Worm (Caenorhabditis elegans): ENCODE results near the gene srg-3.

srg-3 gene

DNA sequence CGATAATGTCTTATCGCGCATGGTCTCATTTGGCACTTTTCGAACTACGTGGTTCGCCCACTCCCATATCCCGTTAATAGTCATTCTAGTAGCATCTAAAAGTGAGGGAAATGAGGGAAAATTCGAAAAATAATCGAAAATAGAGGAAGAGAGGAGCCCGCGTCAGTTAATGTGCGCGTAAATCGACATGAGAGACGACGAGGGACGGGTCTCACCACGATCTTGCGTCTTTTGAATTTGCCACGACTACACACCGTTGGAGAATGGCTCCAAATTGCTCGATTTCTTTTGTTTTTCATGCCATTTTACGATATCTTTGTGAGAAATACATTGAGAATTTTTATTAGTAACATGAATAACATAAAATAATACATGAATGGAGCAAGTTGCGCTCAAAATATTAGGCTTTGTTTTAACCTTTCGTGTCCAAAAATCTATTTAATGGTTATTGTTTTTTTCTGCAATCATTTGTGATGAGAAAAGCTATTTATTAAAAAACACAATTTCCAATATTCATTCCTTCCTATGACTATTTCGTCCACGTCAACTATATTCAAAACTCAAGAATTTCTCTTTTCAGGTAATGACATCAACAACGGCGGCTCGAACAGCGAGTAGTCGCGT is 22.0 kb downstream of the srg-3 start, which contains the start of the genes gen-1 and stt-3:
TSS of gene gen-1 (minus strand) at position 95 of the 624 bp plus-strand sequence.
TSS of gene stt-3 (plus strand) at position 574 of the 624 bp plus-strand sequence.
- no peak for TF ChIP-seq nhr-67 (tag; optimal IDR thresholded peaks at IDR 0.05)
- TF ChIP-seq lin-39 (tag; optimal IDR thresholded peaks at IDR 0.05), result peak; percentile 69
- no peak for TF ChIP-seq sea-2 (GFP tag; optimal IDR thresholded peaks at IDR 0.05)
- TF ChIP-seq egl-27 (tag; optimal IDR thresholded peaks at IDR 0.05), result no peak
- no peak for TF ChIP-seq ceh-9 (tag; optimal IDR thresholded peaks at IDR 0.05)
- TF ChIP-seq nhr-25 (tag; optimal IDR thresholded peaks at IDR 0.05), result no peak
- no peak for TF ChIP-seq nhr-12 (tag; optimal IDR thresholded peaks at IDR 0.05)
- no peak for TF ChIP-seq pqm-1 (tag; optimal IDR thresholded peaks at IDR 0.05)
- no peak for TF ChIP-seq elt-3 (tag; optimal IDR thresholded peaks at IDR 0.05)
- TF ChIP-seq tbx-2 (tag; optimal IDR thresholded peaks at IDR 0.05), result no peak
- peak; percentile 62 for TF ChIP-seq lin-15B (tag; optimal IDR thresholded peaks at IDR 0.05)
- no peak for TF ChIP-seq nhr-43 (tag; optimal IDR thresholded peaks at IDR 0.05; ENCODE audit: poor library complexity, severe bottlenecking)
- no peak for TF ChIP-seq pha-4 (tag; optimal IDR thresholded peaks at IDR 0.05)
- TF ChIP-seq nhr-237 (tag; optimal IDR thresholded peaks at IDR 0.05), result no peak
- no peak for TF ChIP-seq ztf-11 (tag; optimal IDR thresholded peaks at IDR 0.05)
- TF ChIP-seq R02D3.7 (tag; optimal IDR thresholded peaks at IDR 0.05), result peak; percentile 80
- TF ChIP-seq snpc-4 (tag; optimal IDR thresholded peaks at IDR 0.05), result no peak
- TF ChIP-seq nfya-1 (tag; optimal IDR thresholded peaks at IDR 0.05; ENCODE audit: insufficient read depth), result no peak
- TF ChIP-seq elt-2 (tag; optimal IDR thresholded peaks at IDR 0.05), result peak; percentile 12
- TF ChIP-seq lsy-12 (tag; optimal IDR thresholded peaks at IDR 0.05), result no peak
- no peak for TF ChIP-seq ztf-4 (tag; optimal IDR thresholded peaks at IDR 0.05)
- no peak for TF ChIP-seq unc-62 (GFP tag; optimal IDR thresholded peaks at IDR 0.05)
- no peak for TF ChIP-seq nhr-23 (tag; optimal IDR thresholded peaks at IDR 0.05)
- no peak for TF ChIP-seq mml-1 (tag; optimal IDR thresholded peaks at IDR 0.05)
- TF ChIP-seq mdl-1 (tag; optimal IDR thresholded peaks at IDR 0.05), result no peak
- no peak for TF ChIP-seq unc-39 (tag; optimal IDR thresholded peaks at IDR 0.05)
- TF ChIP-seq ceh-82 (tag; optimal IDR thresholded peaks at IDR 0.05), result no peak
- TF ChIP-seq egl-5 (tag; optimal IDR thresholded peaks at IDR 0.05), result no peak
- no peak for TF ChIP-seq elt-1 (tag; optimal IDR thresholded peaks at IDR 0.05)
- no peak for TF ChIP-seq fkh-2 (tag; optimal IDR thresholded peaks at IDR 0.05)
- no peak for TF ChIP-seq eor-1 (tag; optimal IDR thresholded peaks at IDR 0.05)
- TF ChIP-seq daf-12 (tag; optimal IDR thresholded peaks at IDR 0.05), result no peak
- no peak for TF ChIP-seq nhr-11 (tag; optimal IDR thresholded peaks at IDR 0.05)

DNA sequence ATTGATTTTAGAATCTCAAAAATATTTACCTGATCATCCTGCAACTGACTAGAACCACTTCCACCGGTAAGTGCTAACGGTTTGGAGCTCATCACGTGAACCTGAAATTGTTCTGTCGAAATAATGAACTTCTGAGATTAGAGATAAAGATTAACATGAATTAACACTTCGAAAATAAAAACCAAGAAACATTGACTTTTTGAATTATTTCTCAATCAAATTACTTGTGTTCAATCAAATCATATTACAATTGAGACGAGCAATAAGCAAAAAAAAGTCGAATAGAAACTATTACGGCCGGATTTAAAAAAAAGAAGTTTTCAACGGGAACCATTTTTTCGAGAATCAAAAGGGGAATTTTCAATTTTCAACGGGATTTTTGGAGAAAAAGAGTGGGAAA is 24.4 kb downstream of the srg-3 start, which contains the start of gene bcas-2:
TSS of gene bcas-2 (minus strand) at position 101 of the 400 bp plus-strand sequence.
- TF ChIP-seq nhr-11 (tag; optimal IDR thresholded peaks at IDR 0.05), result no peak
- no peak for TF ChIP-seq lsy-12 (tag; optimal IDR thresholded peaks at IDR 0.05)
- no peak for TF ChIP-seq hmg-11 (tag; optimal IDR thresholded peaks at IDR 0.05)
- no peak for TF ChIP-seq ceh-9 (tag; optimal IDR thresholded peaks at IDR 0.05)
- TF ChIP-seq elt-2 (tag; optimal IDR thresholded peaks at IDR 0.05), result no peak
- TF ChIP-seq fkh-10 (GFP tag; optimal IDR thresholded peaks at IDR 0.05), result no peak
- no peak for TF ChIP-seq lin-39 (tag; optimal IDR thresholded peaks at IDR 0.05)
- no peak for TF ChIP-seq egl-27 (tag; optimal IDR thresholded peaks at IDR 0.05)
- no peak for TF ChIP-seq skn-1 (tag; optimal IDR thresholded peaks at IDR 0.05)
- TF ChIP-seq egl-5 (tag; optimal IDR thresholded peaks at IDR 0.05), result no peak
- TF ChIP-seq nhr-237 (tag; optimal IDR thresholded peaks at IDR 0.05), result no peak
- TF ChIP-seq ZK546.5 (tag; optimal IDR thresholded peaks at IDR 0.05), result no peak
- no peak for TF ChIP-seq nhr-76 (tag; optimal IDR thresholded peaks at IDR 0.05)

DNA sequence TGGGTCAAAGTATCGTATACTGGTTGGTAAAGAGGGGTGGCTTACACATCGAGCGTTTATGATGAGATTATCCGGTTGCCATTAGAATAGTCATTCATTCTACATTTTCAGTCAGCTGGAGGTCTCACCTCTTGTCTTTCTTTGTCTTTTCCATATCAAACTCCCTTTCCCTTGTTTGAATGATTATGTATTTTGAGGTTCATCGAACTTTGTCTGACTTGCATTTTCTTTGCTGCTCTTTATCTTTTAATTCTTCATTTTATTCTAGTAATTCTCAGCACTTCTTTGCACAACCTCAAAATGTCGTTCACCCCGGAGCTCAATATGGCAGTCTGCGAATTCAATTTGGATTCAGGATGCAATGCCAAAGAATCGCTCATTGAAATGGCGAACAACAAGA is 29.6 kb downstream of the srg-3 start, which contains the start of gene T12A2.3:
TSS of gene T12A2.3 (plus strand) at position 301 of the 400 bp plus-strand sequence.
- TF ChIP-seq snpc-4 (tag; optimal IDR thresholded peaks at IDR 0.05) (no peak), tbx-2 (tag; optimal IDR thresholded peaks at IDR 0.05) (no peak), R02D3.7 (tag; optimal IDR thresholded peaks at IDR 0.05) (no peak), nhr-23 (tag; optimal IDR thresholded peaks at IDR 0.05) (no peak), nhr-11 (tag; optimal IDR thresholded peaks at IDR 0.05) (no peak), hmg-11 (tag; optimal IDR thresholded peaks at IDR 0.05) (no peak), unc-39 (tag; optimal IDR thresholded peaks at IDR 0.05) (no peak)
